Worm (Caenorhabditis elegans) whole organism, young adult: ENCODE data around the gene R09H10.2.
"Not testable (repeated sequence)": the region's sequence is repeated elsewhere in the genome, so short reads cannot be mapped to it uniquely, and the experiment has no call there.

Experiments
- B0019.2 ChIP-seq: fragments of 200-800 bp; sonication (Bioruptor generic); conservative IDR thresholded peaks from 2 replicates; pipeline ENCODE4 v1.3.6; 2022; ENCODE audit warnings: missing genetic modification reagents, missing genetic modification characterization, missing compliant biosample characterization
- C17E4.6 ChIP-seq: fragments of 200-800 bp; sonication (Bioruptor generic); IDR thresholded peaks from 2 replicates; pipeline ENCODE4 v1.3.6; 2022; ENCODE audit warnings: missing genetic modification reagents, missing genetic modification characterization, missing compliant biosample characterization
- F52B5.7 ChIP-seq: sonication (generic microtip); optimal IDR thresholded peaks from 2 replicates; lab custom pipeline; 2016; ENCODE audit warnings: mild to moderate bottlenecking, missing genetic modification characterization, missing compliant biosample characterization
- F57A8.1 ChIP-seq: fragments of 200-800 bp; sonication (Bioruptor generic); optimal IDR thresholded peaks from 2 replicates; lab custom pipeline; 2018; ENCODE audit warnings: mild to moderate bottlenecking, missing genetic modification characterization, moderate library complexity, missing compliant biosample characterization
- F57C9.4 ChIP-seq: sonication (generic microtip); optimal IDR thresholded peaks from 2 replicates; lab custom pipeline; 2017; ENCODE audit warnings: mild to moderate bottlenecking, missing genetic modification characterization, missing compliant biosample characterization
- Y53G8AR.9 ChIP-seq: fragments of 200-800 bp; sonication (Bioruptor generic); conservative IDR thresholded peaks from 2 replicates; pipeline ENCODE4 v1.3.6; 2022; ENCODE audit warnings: missing genetic modification reagents, missing genetic modification characterization, missing compliant biosample characterization
- Y79H2A.3 ChIP-seq: fragments of 200-800 bp; sonication (Bioruptor generic); conservative IDR thresholded peaks from 2 replicates; pipeline ENCODE4 v1.3.6; 2022; ENCODE audit warnings: missing genetic modification reagents, missing genetic modification characterization, missing compliant biosample characterization
- Y95B8A.8 ChIP-seq: fragments of 200-800 bp; sonication (Bioruptor generic); IDR thresholded peaks from 2 replicates; pipeline ENCODE4 v1.3.6; 2022; ENCODE audit warnings: missing genetic modification reagents, missing genetic modification characterization, missing compliant biosample characterization
- ZK185.1 ChIP-seq: sonication (generic microtip); optimal IDR thresholded peaks from 2 replicates; lab custom pipeline; 2016; ENCODE audit warnings: mild to moderate bottlenecking, missing genetic modification characterization, missing compliant biosample characterization; ENCODE audit not compliant: poor library complexity, severe bottlenecking
- akir-1 ChIP-seq: fragments of 200-800 bp; sonication (Bioruptor generic); optimal IDR thresholded peaks from 2 replicates; lab custom pipeline; 2018; ENCODE audit warnings: mild to moderate bottlenecking, missing genetic modification characterization, moderate library complexity, missing compliant biosample characterization
- atf-7 ChIP-seq: sonication (generic microtip); optimal IDR thresholded peaks from 2 replicates; lab custom pipeline; 2017; ENCODE audit warnings: mild to moderate bottlenecking, missing genetic modification characterization, missing compliant biosample characterization
- athp-1 ChIP-seq: sonication (generic microtip); optimal IDR thresholded peaks from 2 replicates; lab custom pipeline; 2017; ENCODE audit warnings: mild to moderate bottlenecking, missing genetic modification characterization, missing compliant biosample characterization
- bed-1 ChIP-seq: fragments of 200-800 bp; sonication (Bioruptor generic); IDR thresholded peaks from 2 replicates; pipeline ENCODE4 v1.3.6; 2022; ENCODE audit warnings: missing genetic modification reagents, missing genetic modification characterization, missing compliant biosample characterization
- bed-2 ChIP-seq: fragments of 200-800 bp; sonication (Bioruptor generic); IDR thresholded peaks from 2 replicates; pipeline ENCODE4 v1.3.6; 2022; ENCODE audit warnings: missing genetic modification reagents, missing genetic modification characterization, missing compliant biosample characterization
- ceh-91 ChIP-seq: fragments of 200-800 bp; sonication (Bioruptor generic); IDR thresholded peaks from 2 replicates; pipeline ENCODE4 v1.3.6; 2022; ENCODE audit warnings: missing genetic modification reagents, missing genetic modification characterization, missing compliant biosample characterization
- dpl-1 ChIP-seq: fragments of 150-350 bp; optimal IDR thresholded peaks from 2 replicates; lab custom pipeline; 2014; ENCODE audit warnings: missing biosample characterization, missing genetic modification reagents, missing genetic modification characterization
- let-607 ChIP-seq, 2 experiments: fragments of 200-800 bp in 1 of 2; sonication (Bioruptor generic) in 1 of 2; sonication (generic microtip) in 1 of 2; optimal IDR thresholded peaks; 2 replicates each; lab custom pipeline; 2016 to 2018; ENCODE audit warnings: mild to moderate bottlenecking in 2 of 2, missing compliant biosample characterization in 2 of 2, missing genetic modification characterization in 2 of 2, moderate library complexity in 2 of 2, missing genotype in 1 of 2
- nhr-120 ChIP-seq: fragments of 200-800 bp; sonication (Bioruptor generic); IDR thresholded peaks from 2 replicates; pipeline ENCODE4 v1.3.6; 2022; ENCODE audit warnings: missing genetic modification characterization, missing compliant biosample characterization
- nhr-80 ChIP-seq: sonication (generic microtip); optimal IDR thresholded peaks from 2 replicates; lab custom pipeline; 2016; ENCODE audit warnings: missing genetic modification characterization, missing compliant biosample characterization
- nhr-90 ChIP-seq: sonication (generic microtip); optimal IDR thresholded peaks from 2 replicates; lab custom pipeline; 2016; ENCODE audit warnings: missing genotype, mild to moderate bottlenecking, missing genetic modification characterization, missing compliant biosample characterization
- tbx-9 ChIP-seq: sonication (generic microtip); optimal IDR thresholded peaks from 2 replicates; lab custom pipeline; 2016; ENCODE audit warnings: borderline replicate concordance, missing genetic modification characterization, inconsistent platforms, missing compliant biosample characterization
- unc-130 ChIP-seq: sonication (generic microtip); optimal IDR thresholded peaks from 2 replicates; lab custom pipeline; 2016; ENCODE audit warnings: missing genetic modification reagents, missing genetic modification characterization, missing compliant biosample characterization
- unc-62 ChIP-seq: fragments of 150-350 bp; optimal IDR thresholded peaks from 2 replicates; lab custom pipeline; 2014; ENCODE audit warnings: missing biosample characterization, missing genetic modification reagents, missing genetic modification characterization
- ztf-22 ChIP-seq: fragments of 200-800 bp; sonication (Bioruptor generic); optimal IDR thresholded peaks from 2 replicates; lab custom pipeline; 2018; ENCODE audit warnings: mild to moderate bottlenecking, missing genetic modification characterization, moderate library complexity, missing compliant biosample characterization
- ztf-6 ChIP-seq: fragments of 200-800 bp; sonication (Bioruptor generic); IDR thresholded peaks from 2 replicates; pipeline ENCODE4 v1.3.6; 2022; ENCODE audit warnings: missing genetic modification reagents, missing genetic modification characterization, missing compliant biosample characterization

Gene R09H10.2

ce11 chrIV:10628724-10629123 lies 26.0 kb downstream of the R09H10.2 start, which contains the start of gene R09H10.5:
TSS of gene R09H10.5 (minus strand) at chrIV:10628829.
- TF ChIP-seq dpl-1 (no peak), nhr-80 (tag; lab: Kevin White, UChicago) (peak; percentile 51), unc-130 (no peak), nhr-90 (no peak)

DNA sequence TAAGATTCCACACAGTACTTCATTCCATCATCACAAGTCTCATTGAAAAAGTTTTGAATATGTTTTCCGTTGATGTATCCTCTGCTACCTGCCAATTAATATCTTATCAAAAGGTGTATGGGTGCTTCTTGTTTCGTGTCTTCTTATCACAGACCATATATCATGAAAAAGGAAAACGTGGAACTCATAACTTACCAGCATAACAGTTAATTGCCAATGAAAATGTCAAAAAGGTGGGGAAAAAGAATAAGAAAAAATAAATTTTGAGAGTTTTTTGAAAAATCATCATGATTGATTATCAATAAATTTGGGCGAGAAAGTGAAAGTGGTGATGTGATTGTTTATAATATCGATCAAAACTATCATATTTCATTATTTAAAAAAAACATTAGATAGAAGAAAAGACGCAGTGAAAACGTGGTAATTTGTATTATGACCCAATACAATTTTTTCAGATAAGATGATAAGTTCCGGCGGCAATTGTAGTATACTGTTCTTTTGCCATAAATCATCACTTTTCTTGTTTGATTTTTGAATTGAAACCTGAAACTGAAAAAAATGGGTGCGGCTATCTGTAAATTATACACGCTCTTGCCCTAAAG lies 28.3 kb downstream of the R09H10.2 start, which contains the start of gene F56C4.4:
TSS of gene F56C4.4 (minus strand) at position 315 of the 602 bp plus-strand sequence.
- TF ChIP-seq unc-62 (GFP tag; lab: Kevin White, UChicago) = peak; percentile 53
- TF ChIP-seq tbx-9 (tag; lab: Kevin White, UChicago) = no peak
- peak; percentile 13 for TF ChIP-seq ztf-22 (GFP tag; lab: Kevin White, UChicago)
- TF ChIP-seq F52B5.7 (tag; lab: Kevin White, UChicago) = no peak
- TF ChIP-seq let-607 (tag; optimal IDR thresholded peaks at IDR 0.05; lab: Kevin White, UChicago) = peak; percentile 69 to 81
- peak; percentile 32 for TF ChIP-seq atf-7 (tag; lab: Kevin White, UChicago)
- TF ChIP-seq nhr-80 (tag; lab: Kevin White, UChicago) = peak; percentile 92

DNA sequence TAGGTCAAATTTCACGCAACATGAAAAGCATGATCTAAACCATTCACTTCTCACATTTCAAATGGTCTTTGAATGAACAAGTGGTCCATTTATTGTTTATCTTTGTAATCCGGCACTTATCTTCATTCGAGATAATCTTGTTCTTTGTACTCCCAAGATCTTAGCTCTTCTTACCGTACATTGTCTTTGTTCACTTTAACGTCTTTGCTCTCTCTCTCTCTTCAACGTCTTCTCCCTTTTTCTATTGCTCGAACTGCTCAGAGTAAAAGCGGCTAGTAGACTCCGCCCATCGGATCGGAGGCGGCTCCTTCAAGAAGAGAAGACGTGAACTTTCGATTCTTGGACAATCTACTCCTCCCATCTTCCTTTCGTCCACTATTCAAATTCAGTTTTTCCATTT lies 33.9 kb downstream of the R09H10.2 start, which contains the start of gene F56C4.1:
TSS of gene F56C4.1 (plus strand) at position 301 of the 400 bp plus-strand sequence.
- no peak for TF ChIP-seq bed-2 (GFP tag; lab: Robert Waterston, UW)
- TF ChIP-seq Y53G8AR.9 (GFP tag; lab: Robert Waterston, UW) = no peak
- TF ChIP-seq athp-1 (tag; lab: Kevin White, UChicago) = no peak
- no peak for TF ChIP-seq ceh-91
- TF ChIP-seq atf-7 (tag; lab: Kevin White, UChicago) = no peak
- TF ChIP-seq ZK185.1 (tag; lab: Kevin White, UChicago) = no peak
- no peak for TF ChIP-seq F52B5.7 (tag; lab: Kevin White, UChicago)
- no peak for TF ChIP-seq B0019.2 (GFP tag; lab: Robert Waterston, UW)
- no peak for TF ChIP-seq ztf-6
- TF ChIP-seq F57C9.4 (tag; lab: Kevin White, UChicago) = no peak
- no peak for TF ChIP-seq Y79H2A.3 (GFP tag; lab: Robert Waterston, UW)
- no peak for TF ChIP-seq akir-1 (GFP tag; lab: Kevin White, UChicago)
- no peak for TF ChIP-seq bed-1 (GFP tag; lab: Robert Waterston, UW)

DNA sequence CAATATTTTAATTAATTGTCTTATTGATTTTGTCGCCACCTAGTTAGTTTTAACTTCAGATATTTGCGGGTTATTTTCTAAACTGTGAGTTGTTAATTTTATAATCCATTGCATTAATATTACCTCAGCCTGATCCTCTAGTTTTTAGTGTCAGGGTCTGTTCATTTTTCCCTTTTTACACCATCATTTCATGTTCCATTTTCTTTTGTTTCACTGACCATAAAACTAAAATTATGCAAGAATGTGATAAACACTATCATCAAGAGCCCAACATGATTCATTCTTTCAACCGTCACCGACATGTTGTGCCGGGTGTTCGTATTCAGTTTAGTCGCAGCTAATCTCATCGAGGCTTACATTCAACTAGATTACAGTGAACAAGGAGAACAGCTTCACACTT lies 36.2 kb downstream of the R09H10.2 start, which contains the start of gene F56C4.2:
TSS of gene F56C4.2 (plus strand) at position 301 of the 400 bp plus-strand sequence.
- TF ChIP-seq C17E4.6 (GFP tag; lab: Robert Waterston, UW) (no peak), nhr-120 (GFP tag; lab: Robert Waterston, UW) (no peak), nhr-90 (no peak), F57A8.1 (GFP tag; lab: Kevin White, UChicago) (no peak)

- TF ChIP-seq akir-1 (GFP tag; lab: Kevin White, UChicago); Y95B8A.8 (GFP tag; lab: Robert Waterston, UW); athp-1 (tag; lab: Kevin White, UChicago): not testable (repeated sequence)
Observed at ce11 chrIV:10654047-10654446, 51.3 kb downstream of the R09H10.2 start, which contains the start of gene glb-19. TSS of gene glb-19 (minus strand) at chrIV:10654147.
